Fruit fly (Drosophila melanogaster) whole organism, embryonic: ENCODE data around the gene CG2767.

ENCODE experiments used
- ATbp ChIP-seq: fragments of 200-800 bp; sonication (Bioruptor generic); optimal IDR thresholded peaks from 2 replicates; lab custom pipeline; 2017; ENCODE audit warnings: missing biosample characterization, mild to moderate bottlenecking, missing genetic modification characterization, missing genetic modification reagents
- Awh ChIP-seq: fragments of 200-800 bp; sonication (Bioruptor generic); IDR thresholded peaks from 2 replicates; pipeline ENCODE4, ENCODE4 v1.3.6; 2022; ENCODE audit warnings: missing biosample characterization, missing genetic modification characterization
- CG10147 ChIP-seq: fragments of 200-800 bp; sonication (Bioruptor generic); optimal IDR thresholded peaks from 2 replicates; lab custom pipeline; 2019; ENCODE audit warnings: missing biosample characterization, mild to moderate bottlenecking, missing genetic modification characterization, moderate library complexity
- CG10274 ChIP-seq: fragments of 200-800 bp; sonication (Bioruptor generic); optimal IDR thresholded peaks from 3 replicates; lab custom pipeline; 2017; ENCODE audit warnings: missing biosample characterization, mild to moderate bottlenecking, missing genetic modification characterization
- CG11247 ChIP-seq: fragments of 200-800 bp; sonication (Bioruptor generic); IDR thresholded peaks from 2 replicates; pipeline ENCODE4 v1.3.6; 2022; ENCODE audit warnings: missing biosample characterization, missing genetic modification characterization
- CG11504 ChIP-seq: fragments of 200-800 bp; sonication (Bioruptor generic); optimal IDR thresholded peaks from 3 replicates; lab custom pipeline; 2019; ENCODE audit warnings: missing biosample characterization, mild to moderate bottlenecking, missing genetic modification characterization, moderate library complexity
- CG12769 ChIP-seq: fragments of 200-800 bp; sonication (Bioruptor generic); optimal IDR thresholded peaks from 2 replicates; lab custom pipeline; 2019; ENCODE audit warnings: missing biosample characterization, mild to moderate bottlenecking, missing genetic modification characterization, moderate library complexity
- CG13123 ChIP-seq: fragments of 200-800 bp; sonication (Bioruptor generic); optimal IDR thresholded peaks from 2 replicates; lab custom pipeline; 2016; ENCODE audit warnings: missing biosample characterization, missing genetic modification characterization
- CG13424 ChIP-seq: fragments of 200-800 bp; sonication (Bioruptor generic); optimal IDR thresholded peaks from 2 replicates; lab custom pipeline; 2019; ENCODE audit warnings: missing biosample characterization, mild to moderate bottlenecking, missing genetic modification characterization, moderate library complexity
- CG14014 ChIP-seq: fragments of 200-800 bp; sonication (Bioruptor generic); IDR thresholded peaks from 2 replicates; pipeline ENCODE4 v1.3.6; 2022; ENCODE audit warnings: missing biosample characterization, missing genetic modification characterization
- CG14710 ChIP-seq: fragments of 200-800 bp; sonication (Bioruptor generic); optimal IDR thresholded peaks from 3 replicates; lab custom pipeline; 2019; ENCODE audit warnings: missing biosample characterization, mild to moderate bottlenecking, missing genetic modification characterization, moderate library complexity
- CG17361 ChIP-seq: fragments of 200-800 bp; sonication (Bioruptor generic); IDR thresholded peaks from 3 replicates; pipeline ENCODE4 v1.3.6; 2022; ENCODE audit warnings: missing biosample characterization, missing genetic modification characterization
- CG17385 ChIP-seq: fragments of 200-800 bp; sonication (Bioruptor generic); optimal IDR thresholded peaks from 3 replicates; lab custom pipeline; 2018; ENCODE audit warnings: missing biosample characterization, mild to moderate bottlenecking, missing genetic modification characterization
- CG18764 ChIP-seq: fragments of 200-800 bp; sonication (Bioruptor generic); optimal IDR thresholded peaks from 3 replicates; lab custom pipeline; 2016; ENCODE audit warnings: missing biosample characterization, missing genetic modification characterization
- CG2678 ChIP-seq: fragments of 200-800 bp; sonication (Bioruptor generic); optimal IDR thresholded peaks from 3 replicates; lab custom pipeline; 2019; ENCODE audit warnings: missing biosample characterization, mild to moderate bottlenecking, missing genetic modification characterization, moderate library complexity
- CG3163 ChIP-seq: fragments of 200-800 bp; sonication (Bioruptor generic); optimal IDR thresholded peaks from 3 replicates; lab custom pipeline; 2016; ENCODE audit warnings: missing biosample characterization, missing genetic modification characterization
- CG4617 ChIP-seq: fragments of 200-800 bp; sonication (Bioruptor generic); optimal IDR thresholded peaks from 3 replicates; lab custom pipeline; 2016; ENCODE audit warnings: missing biosample characterization, missing genetic modification characterization, borderline replicate concordance
- CG4730 ChIP-seq: fragments of 200-800 bp; sonication (Bioruptor generic); IDR thresholded peaks from 2 replicates; pipeline ENCODE4 v1.3.6; 2022; ENCODE audit warnings: missing biosample characterization, missing genetic modification characterization
- CG5180 ChIP-seq: fragments of 200-800 bp; sonication (Bioruptor generic); optimal IDR thresholded peaks from 3 replicates; lab custom pipeline; 2017; ENCODE audit warnings: missing biosample characterization, missing genetic modification characterization, mild to moderate bottlenecking, moderate library complexity, missing genetic modification reagents
- D19A ChIP-seq: fragments of 200-800 bp; optimal IDR thresholded peaks from 3 replicates; lab custom pipeline; 2019; ENCODE audit warnings: missing biosample characterization, mild to moderate bottlenecking, missing genetic modification characterization, moderate library complexity
- Deaf1 ChIP-seq: fragments of 200-800 bp; optimal IDR thresholded peaks from 3 replicates; lab custom pipeline; 2019; ENCODE audit warnings: missing biosample characterization, mild to moderate bottlenecking, missing genetic modification characterization, moderate library complexity
- Dll ChIP-seq: fragments of 200-800 bp; sonication (Bioruptor generic); IDR thresholded peaks from 4 replicates; pipeline ENCODE4 v1.3.6; 2022; ENCODE audit warnings: missing biosample characterization, missing genetic modification characterization; ENCODE audit not compliant: partially characterized antibody
- Dp ChIP-seq: fragments of 200-800 bp; sonication (Bioruptor generic); optimal IDR thresholded peaks from 2 replicates; lab custom pipeline; 2018; ENCODE audit warnings: missing biosample characterization, mild to moderate bottlenecking, missing genetic modification characterization, moderate library complexity
- Drgx ChIP-seq: fragments of 200-800 bp; sonication (Bioruptor generic); IDR thresholded peaks from 2 replicates; pipeline ENCODE4 v1.3.6; 2022; ENCODE audit warnings: missing biosample characterization, missing genetic modification characterization
- H15 ChIP-seq: fragments of 200-800 bp; sonication (Bioruptor generic); IDR thresholded peaks from 3 replicates; pipeline ENCODE4 v1.3.6; 2022; ENCODE audit warnings: missing biosample characterization, missing genetic modification characterization
- NC2β ChIP-seq: fragments of 200-800 bp; sonication (Bioruptor generic); optimal IDR thresholded peaks from 2 replicates; lab custom pipeline; 2016; ENCODE audit warnings: missing biosample characterization, missing genetic modification characterization
- Pdp1 ChIP-seq, 2 experiments: fragments of 200-800 bp; sonication (Bioruptor generic); optimal IDR thresholded peaks; 3 replicates each; lab custom pipeline; 2016; ENCODE audit warnings: missing biosample characterization in 2 of 2, missing genetic modification characterization in 2 of 2, mild to moderate bottlenecking in 1 of 2, moderate library complexity in 1 of 2
- Ptx1 ChIP-seq: fragments of 200-800 bp; sonication (Bioruptor generic); IDR thresholded peaks from 2 replicates; pipeline ENCODE4 v1.3.6; 2022; ENCODE audit warnings: missing biosample characterization, missing genetic modification characterization
- Sin3A ChIP-seq: fragments of >200 bp; optimal IDR thresholded peaks from 2 replicates; lab custom pipeline; 2018
- Trl ChIP-seq, 3 experiments: fragments of >200 bp in 2 of 3; fragments of 200-800 bp in 1 of 3; sonication (Bioruptor generic) in 1 of 3; optimal IDR thresholded peaks; 2 replicates in 1 of 3; 3 replicates in 2 of 3; lab custom pipeline; 2016 to 2017; ENCODE audit warnings: missing biosample characterization in 1 of 3, missing genetic modification characterization in 1 of 3
- Usf ChIP-seq: fragments of 200-800 bp; sonication (Bioruptor generic); optimal IDR thresholded peaks from 2 replicates; lab custom pipeline; 2017; ENCODE audit warnings: missing genotype, missing biosample characterization, missing genetic modification characterization
- Xrp1 ChIP-seq: fragments of 200-800 bp; sonication (Bioruptor generic); IDR thresholded peaks from 2 replicates; pipeline ENCODE4 v1.3.6; 2022; ENCODE audit warnings: missing biosample characterization, missing genetic modification characterization
- ara ChIP-seq: fragments of 200-800 bp; sonication (Bioruptor generic); IDR thresholded peaks from 2 replicates; pipeline ENCODE4 v1.3.6; 2022; ENCODE audit warnings: missing biosample characterization, missing genetic modification characterization
- fd3F ChIP-seq: fragments of 200-800 bp; sonication (Bioruptor generic); optimal IDR thresholded peaks from 2 replicates; lab custom pipeline; 2018; ENCODE audit warnings: missing biosample characterization, mild to moderate bottlenecking, missing genetic modification characterization, moderate library complexity
- fd64A ChIP-seq: fragments of 200-800 bp; sonication (Bioruptor generic); optimal IDR thresholded peaks from 3 replicates; lab custom pipeline; 2018; ENCODE audit warnings: missing biosample characterization, mild to moderate bottlenecking, missing genetic modification characterization
- gcm2 ChIP-seq: fragments of 200-800 bp; sonication (Bioruptor generic); optimal IDR thresholded peaks from 2 replicates; lab custom pipeline; 2016; ENCODE audit warnings: missing biosample characterization, missing genetic modification characterization
- ham ChIP-seq: fragments of 200-800 bp; sonication (Bioruptor generic); IDR thresholded peaks from 2 replicates; pipeline ENCODE4 v1.3.6; 2022; ENCODE audit warnings: missing biosample characterization, missing genetic modification characterization
- jumu ChIP-seq: fragments of 200-800 bp; sonication (Bioruptor generic); optimal IDR thresholded peaks from 3 replicates; lab custom pipeline; 2016; ENCODE audit warnings: missing biosample characterization, missing genetic modification characterization
- ken ChIP-seq: fragments of 200-800 bp; sonication (Bioruptor generic); IDR thresholded peaks from 3 replicates; pipeline ENCODE4 v1.3.6; 2022; ENCODE audit warnings: missing biosample characterization, missing genetic modification characterization
- knrl ChIP-seq: fragments of 200-800 bp; sonication (Bioruptor generic); IDR thresholded peaks from 3 replicates; pipeline ENCODE4 v1.3.6; 2022; ENCODE audit warnings: missing biosample characterization, missing genetic modification characterization; ENCODE audit not compliant: partially characterized antibody
- lbe ChIP-seq: fragments of 200-800 bp; sonication (Bioruptor generic); optimal IDR thresholded peaks from 2 replicates; lab custom pipeline; 2016; ENCODE audit warnings: missing biosample characterization, mild to moderate bottlenecking, missing genetic modification characterization
- nom ChIP-seq: fragments of 200-800 bp; sonication (Bioruptor generic); optimal IDR thresholded peaks from 2 replicates; lab custom pipeline; 2017; ENCODE audit warnings: missing biosample characterization, missing genetic modification characterization, mild to moderate bottlenecking, moderate library complexity, missing genetic modification reagents
- rib ChIP-seq: fragments of 200-800 bp; sonication (Bioruptor generic); IDR thresholded peaks from 2 replicates; pipeline ENCODE4 v1.3.6; 2022; ENCODE audit warnings: missing biosample characterization, missing genetic modification characterization
- tup ChIP-seq: fragments of 200-800 bp; sonication (Bioruptor generic); optimal IDR thresholded peaks from 2 replicates; lab custom pipeline; 2016; ENCODE audit warnings: missing biosample characterization, mild to moderate bottlenecking, missing genetic modification characterization, moderate library complexity
- yki ChIP-seq: fragments of >200 bp; optimal IDR thresholded peaks from 3 replicates; lab custom pipeline; 2018
- z ChIP-seq: fragments of 200-800 bp; sonication (Bioruptor generic); IDR thresholded peaks from 3 replicates; pipeline ENCODE4 v1.3.6; 2022; ENCODE audit warnings: missing biosample characterization, missing genetic modification characterization

Gene CG2767

DNA sequence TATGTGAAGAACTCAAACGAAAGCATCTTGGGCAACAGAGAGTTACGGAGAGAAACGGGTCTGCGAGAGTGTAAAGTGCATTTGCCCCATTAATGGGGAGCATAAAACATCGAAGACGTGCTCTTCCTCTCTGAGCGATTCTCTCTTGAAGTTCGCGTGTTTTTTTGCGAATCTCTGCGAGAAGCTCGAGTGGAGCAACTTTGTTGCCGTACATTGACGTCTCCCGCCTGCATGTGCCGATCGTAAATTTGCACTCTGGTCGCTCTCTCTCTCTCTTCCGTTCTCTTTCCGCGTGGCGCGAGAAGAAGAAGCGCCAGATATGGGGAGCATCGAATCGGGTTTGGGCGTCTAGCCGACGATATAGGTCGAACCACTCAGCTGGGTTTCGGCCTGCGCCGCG lies 40.1 kb downstream of the CG2767 start:
- TF ChIP-seq CG11504 (tag; lab: Kevin White, UChicago) (peak; percentile 59), CG5180 (peak; percentile 34), CG2678 (tag; lab: Kevin White, UChicago) (no peak), yki (lab: Kevin White, UChicago) (peak; percentile 29), CG17385 (peak; percentile 33), knrl (GFP tag; lab: Robert Waterston, UW) (no peak), CG12769 (peak; percentile 52), ara (GFP tag; lab: Robert Waterston, UW) (0 out of 2 replicates have a peak, but pooled peaks have one; percentile 39), lbe (peak; percentile 67), Xrp1 (GFP tag; lab: Robert Waterston, UW) (no peak), CG14014 (no peak), Dll (GFP tag; lab: Robert Waterston, UW) (peak; percentile 55; the same call in 1 of the 4 replicates), Drgx (GFP tag; lab: Robert Waterston, UW) (peak; percentile 71), NC2β (GFP tag; lab: Kevin White, UChicago) (no peak), CG18764 (GFP tag; lab: Kevin White, UChicago) (no peak), CG3163 (GFP tag; lab: Kevin White, UChicago) (peak; percentile 12), ham (no peak), nom (peak; percentile 85), Trl (optimal IDR thresholded peaks at IDR 0.05; lab: Kevin White, UChicago) (peak; percentile 54 to 78), Trl (GFP tag; optimal IDR thresholded peaks at IDR 0.05; lab: Kevin White, UChicago) (no peak)

DNA sequence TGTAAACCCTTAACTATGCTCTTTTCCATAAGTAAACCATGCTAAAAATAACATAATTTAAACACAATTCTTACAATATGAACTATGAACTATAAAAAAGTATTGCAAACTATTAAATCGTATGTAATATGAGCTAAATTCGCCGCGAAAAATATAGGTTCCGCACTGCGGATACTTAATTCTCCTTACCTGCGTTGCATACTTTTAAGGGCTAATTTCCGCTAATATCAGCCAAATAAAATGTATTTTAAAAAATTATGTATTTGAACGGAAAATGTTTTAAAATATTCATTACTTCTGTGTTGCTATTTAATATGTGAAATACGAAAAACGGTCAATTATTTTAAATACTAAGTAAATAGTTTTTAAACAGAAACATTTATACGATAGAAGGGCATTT lies 40.6 kb downstream of the CG2767 start, which contains the start of gene dsx:
Gene dsx (minus strand): TSS at position 62 of the 400 bp plus-strand sequence.
- no peak for TF ChIP-seq Ptx1 (GFP tag; lab: Robert Waterston, UW)
- 0 out of 3 replicates have a peak, but pooled peaks have one; percentile 18 for TF ChIP-seq CG17361 (GFP tag; lab: Robert Waterston, UW)
- peak; percentile 78 for TF ChIP-seq CG10274 (GFP tag; lab: Kevin White, UChicago)
- peak; percentile 7 for TF ChIP-seq D19A (tag; lab: Kevin White, UChicago)
- no peak for TF ChIP-seq fd64A (GFP tag; lab: Kevin White, UChicago)
- TF ChIP-seq, all 482 proteins: peak for 3

DNA sequence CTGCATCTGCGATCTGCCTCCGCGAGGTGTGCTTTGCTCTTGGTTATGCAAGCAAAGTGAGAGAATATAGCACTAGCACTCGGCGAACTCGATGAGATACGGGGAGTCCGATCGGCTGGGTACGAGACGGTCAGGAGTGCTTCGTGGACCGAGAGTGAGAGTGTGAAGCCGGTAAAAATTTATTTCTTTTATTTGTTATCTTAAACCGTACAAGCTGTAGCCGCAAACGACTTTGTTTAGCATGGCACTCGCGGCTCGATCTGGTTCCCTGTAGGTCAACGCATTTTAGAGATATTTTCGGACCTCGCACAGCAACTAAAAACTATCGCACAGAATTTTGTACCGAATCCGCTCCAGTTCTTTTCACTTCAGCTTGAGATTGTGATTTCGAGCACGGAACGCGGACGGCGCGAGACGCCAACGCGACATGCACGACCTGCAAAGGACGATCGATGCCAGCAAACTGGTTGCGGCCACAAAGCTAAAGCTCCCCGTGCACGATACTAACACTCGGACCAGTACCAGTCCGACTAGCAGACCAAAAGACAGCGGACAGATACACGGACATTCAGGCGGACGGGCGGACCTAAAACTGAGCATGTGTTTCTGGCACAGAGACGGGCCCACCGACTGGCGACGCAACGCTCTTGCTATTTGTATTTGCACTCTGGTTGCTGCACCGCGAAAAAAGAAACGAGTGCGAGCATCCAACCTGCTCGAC lies 41.2 kb downstream of the CG2767 start:
- TF ChIP-seq Deaf1 (tag; lab: Kevin White, UChicago) (peak; percentile 49), Usf (no peak), knrl (GFP tag; lab: Robert Waterston, UW) (0 out of 3 replicates have a peak, but pooled peaks have one; percentile 9), z (GFP tag; lab: Robert Waterston, UW) (no peak), tup (GFP tag; lab: Kevin White, UChicago) (no peak), ken (GFP tag; lab: Robert Waterston, UW) (no peak), ATbp (GFP tag; lab: Kevin White, UChicago) (no peak), gcm2 (GFP tag; lab: Kevin White, UChicago) (no peak), fd3F (GFP tag; lab: Kevin White, UChicago) (no peak), Sin3A (lab: Kevin White, UChicago) (no peak), Dp (GFP tag; lab: Kevin White, UChicago) (no peak), CG14710 (no peak), H15 (no peak), Trl (optimal IDR thresholded peaks at IDR 0.05; lab: Kevin White, UChicago) (peak in 1 of 2 experiments; percentile 5), Trl (GFP tag; optimal IDR thresholded peaks at IDR 0.05; lab: Kevin White, UChicago) (no peak), CG11247 (GFP tag; lab: Robert Waterston, UW) (no peak), Awh (GFP tag; lab: Robert Waterston, UW) (no peak), CG10147 (GFP tag; lab: Kevin White, UChicago) (no peak), rib (GFP tag; lab: Robert Waterston, UW) (no peak), D19A (tag; lab: Kevin White, UChicago) (no peak), CG13123 (no peak), CG4617 (no peak), jumu (GFP tag; lab: Kevin White, UChicago) (no peak), nom (peak; percentile 27), Pdp1 (GFP tag; optimal IDR thresholded peaks at IDR 0.05; lab: Kevin White, UChicago) (peak in 1 of 2 experiments; percentile 30), CG13424 (tag; lab: Kevin White, UChicago) (no peak), CG4730 (GFP tag; lab: Robert Waterston, UW) (no peak)
